Fruit fly (Drosophila melanogaster): ENCODE measurements around the gene CG6931.

dm6 chr3L:11947357-11947756 lies 43.2 kb upstream of the CG6931 start, which contains the start of gene CG7252:
- TF ChIP-seq h (optimal IDR thresholded peaks at IDR 0.05) (no peak), Sin3A (optimal IDR thresholded peaks at IDR 0.05) (no peak), ttk (optimal IDR thresholded peaks at IDR 0.05) (no peak), Myc (optimal IDR thresholded peaks at IDR 0.05) (no peak), psq (optimal IDR thresholded peaks at IDR 0.05) (no peak), insv (optimal IDR thresholded peaks at IDR 0.05) (no peak)
